Fruit fly (Drosophila melanogaster) whole organism, embryonic: ENCODE data around the gene Leash.

Source experiments
- Adf1 ChIP-seq: fragments of 200-800 bp; sonication (Bioruptor generic); IDR thresholded peaks from 2 replicates; pipeline ENCODE4 v1.3.6; 2022; ENCODE audit warnings: missing biosample characterization, missing genetic modification characterization
- CG11696 ChIP-seq: fragments of 200-800 bp; sonication (Bioruptor generic); IDR thresholded peaks from 2 replicates; pipeline ENCODE4 v1.3.6; 2022; ENCODE audit warnings: missing biosample characterization, missing genetic modification characterization
- CG12071 ChIP-seq: fragments of 200-800 bp; sonication (Bioruptor generic); optimal IDR thresholded peaks from 3 replicates; lab custom pipeline; 2018; ENCODE audit warnings: missing biosample characterization, mild to moderate bottlenecking, missing genetic modification characterization
- CG13296 ChIP-seq: fragments of 200-800 bp; sonication (Bioruptor generic); optimal IDR thresholded peaks from 3 replicates; lab custom pipeline; 2018; ENCODE audit warnings: missing biosample characterization, mild to moderate bottlenecking, missing genetic modification characterization
- CG1529 ChIP-seq: fragments of 200-800 bp; sonication (Bioruptor generic); optimal IDR thresholded peaks from 3 replicates; lab custom pipeline; 2018; ENCODE audit warnings: missing biosample characterization, missing genetic modification characterization
- CG17359 ChIP-seq: fragments of 200-800 bp; sonication (Bioruptor generic); optimal IDR thresholded peaks from 3 replicates; lab custom pipeline; 2018; ENCODE audit warnings: missing biosample characterization, mild to moderate bottlenecking, missing genetic modification characterization, moderate library complexity
- CG17568 ChIP-seq: fragments of 200-800 bp; sonication (Bioruptor generic); optimal IDR thresholded peaks from 2 replicates; lab custom pipeline; 2018; ENCODE audit warnings: missing biosample characterization, mild to moderate bottlenecking, missing genetic modification characterization, moderate library complexity
- CG17802 ChIP-seq: fragments of 200-800 bp; sonication (Bioruptor generic); optimal IDR thresholded peaks from 2 replicates; lab custom pipeline; 2018; ENCODE audit warnings: missing biosample characterization, mild to moderate bottlenecking, missing genetic modification characterization, moderate library complexity
- CG17829 ChIP-seq: fragments of 200-800 bp; optimal IDR thresholded peaks from 2 replicates; lab custom pipeline; 2019; ENCODE audit warnings: missing biosample characterization, mild to moderate bottlenecking, missing genetic modification characterization, moderate library complexity
- CG18262 ChIP-seq: fragments of 200-800 bp; optimal IDR thresholded peaks from 3 replicates; lab custom pipeline; 2019; ENCODE audit warnings: missing biosample characterization, mild to moderate bottlenecking, missing genetic modification characterization, moderate library complexity
- CG18599 ChIP-seq: fragments of 200-800 bp; sonication (Bioruptor generic); optimal IDR thresholded peaks from 3 replicates; lab custom pipeline; 2017; ENCODE audit warnings: missing biosample characterization, missing genetic modification characterization, mild to moderate bottlenecking, moderate library complexity, missing genetic modification reagents
- CG2199 ChIP-seq: fragments of 200-800 bp; sonication (Bioruptor generic); IDR thresholded peaks from 3 replicates; pipeline ENCODE4 v1.3.6; 2022; ENCODE audit warnings: missing biosample characterization, missing genetic modification characterization
- CG2712 ChIP-seq: fragments of 200-800 bp; optimal IDR thresholded peaks from 3 replicates; lab custom pipeline; 2019; ENCODE audit warnings: missing biosample characterization, mild to moderate bottlenecking, missing genetic modification characterization, moderate library complexity
- CG31365 ChIP-seq: fragments of 200-800 bp; sonication (Bioruptor generic); optimal IDR thresholded peaks from 2 replicates; lab custom pipeline; 2018; ENCODE audit warnings: missing biosample characterization, mild to moderate bottlenecking, missing genetic modification characterization
- CG34422 ChIP-seq: fragments of 200-800 bp; sonication (Bioruptor generic); IDR thresholded peaks from 3 replicates; pipeline ENCODE4 v1.3.6; 2022; ENCODE audit warnings: missing biosample characterization, missing genetic modification characterization
- CG3838 ChIP-seq: fragments of 200-800 bp; sonication (Bioruptor generic); optimal IDR thresholded peaks from 3 replicates; lab custom pipeline; 2016; ENCODE audit warnings: missing biosample characterization, missing genetic modification characterization
- CG6254 ChIP-seq: fragments of 200-800 bp; sonication (Bioruptor generic); optimal IDR thresholded peaks from 3 replicates; lab custom pipeline; 2017; ENCODE audit warnings: mild to moderate bottlenecking, missing biosample characterization, missing genetic modification reagents, missing genetic modification characterization
- CG8924 ChIP-seq: fragments of 200-800 bp; optimal IDR thresholded peaks from 3 replicates; lab custom pipeline; 2019; ENCODE audit warnings: missing biosample characterization, mild to moderate bottlenecking, missing genetic modification characterization, moderate library complexity
- Dip2 ChIP-seq: fragments of 200-800 bp; sonication (Bioruptor generic); IDR thresholded peaks from 2 replicates; pipeline ENCODE4 v1.3.6; 2022; ENCODE audit warnings: missing biosample characterization, missing genetic modification characterization
- Fer1 ChIP-seq: fragments of 200-800 bp; sonication (Bioruptor generic); optimal IDR thresholded peaks from 2 replicates; lab custom pipeline; 2017; ENCODE audit warnings: missing biosample characterization, mild to moderate bottlenecking, missing genetic modification characterization
- HHEX ChIP-seq: fragments of 200-800 bp; sonication (Bioruptor generic); optimal IDR thresholded peaks from 3 replicates; lab custom pipeline; 2017; ENCODE audit warnings: missing biosample characterization, mild to moderate bottlenecking, missing genetic modification characterization, missing genetic modification reagents
- HLH4C ChIP-seq: fragments of 200-800 bp; sonication (Bioruptor generic); IDR thresholded peaks from 3 replicates; pipeline ENCODE4 v1.3.6; 2022; ENCODE audit warnings: missing biosample characterization, missing genetic modification characterization; ENCODE audit not compliant: partially characterized antibody
- HLH54F ChIP-seq: fragments of 200-800 bp; sonication (Bioruptor generic); optimal IDR thresholded peaks from 3 replicates; lab custom pipeline; 2016; ENCODE audit warnings: missing biosample characterization, missing genetic modification characterization
- HmgZ ChIP-seq: fragments of 200-800 bp; sonication (Bioruptor generic); optimal IDR thresholded peaks from 2 replicates; lab custom pipeline; 2018; ENCODE audit warnings: missing biosample characterization, mild to moderate bottlenecking, missing genetic modification characterization
- MBD-R2 ChIP-seq: fragments of 200-800 bp; sonication (Bioruptor generic); IDR thresholded peaks from 2 replicates; pipeline ENCODE4 v1.3.6; 2022; ENCODE audit warnings: missing biosample characterization, missing genetic modification characterization
- Max ChIP-seq: fragments of 200-800 bp; sonication (Bioruptor generic); optimal IDR thresholded peaks from 2 replicates; lab custom pipeline; 2016; ENCODE audit warnings: missing biosample characterization, mild to moderate bottlenecking, missing genetic modification characterization
- Med ChIP-seq: fragments of 200-800 bp; sonication (Bioruptor generic); peaks from one replicate; lab custom pipeline; 2016; ENCODE audit warnings: missing biosample characterization, missing genetic modification characterization, mild to moderate bottlenecking, inconsistent platforms, moderate library complexity
- NFAT ChIP-seq: fragments of 200-800 bp; sonication (Bioruptor generic); IDR thresholded peaks from 2 replicates; pipeline ENCODE4 v1.3.6; 2022; ENCODE audit warnings: missing biosample characterization, missing genetic modification characterization
- Nf-YA ChIP-seq: fragments of 200-800 bp; sonication (Bioruptor generic); IDR thresholded peaks from 2 replicates; pipeline ENCODE4 v1.3.6; 2022; ENCODE audit warnings: missing biosample characterization, missing genetic modification characterization
- Side ChIP-seq: fragments of 200-800 bp; sonication (Bioruptor generic); optimal IDR thresholded peaks from 2 replicates; lab custom pipeline; 2016; ENCODE audit warnings: missing biosample characterization, missing genetic modification characterization
- Xrp1 ChIP-seq: fragments of 200-800 bp; sonication (Bioruptor generic); IDR thresholded peaks from 2 replicates; pipeline ENCODE4 v1.3.6; 2022; ENCODE audit warnings: missing biosample characterization, missing genetic modification characterization
- cato ChIP-seq: fragments of 200-800 bp; sonication (Bioruptor generic); optimal IDR thresholded peaks from 2 replicates; lab custom pipeline; 2016; ENCODE audit warnings: missing biosample characterization, missing genetic modification characterization, borderline replicate concordance
- chinmo ChIP-seq: fragments of 200-800 bp; sonication (Bioruptor generic); IDR thresholded peaks from 4 replicates; pipeline ENCODE4 v1.3.6; 2022; ENCODE audit warnings: missing biosample characterization, missing genetic modification characterization; ENCODE audit not compliant: partially characterized antibody
- eve ChIP-seq, 2 experiments: fragments of >200 bp; optimal IDR thresholded peaks; 2 replicates each; lab custom pipeline; 2017; ENCODE audit warnings: missing biosample characterization in 2 of 2, missing genetic modification characterization in 2 of 2
- fd102C ChIP-seq: fragments of 200-800 bp; sonication (Bioruptor generic); optimal IDR thresholded peaks from 2 replicates; lab custom pipeline; 2018; ENCODE audit warnings: missing biosample characterization, mild to moderate bottlenecking, missing genetic modification characterization, moderate library complexity
- gro ChIP-seq: fragments of 200-800 bp; sonication (Bioruptor generic); optimal IDR thresholded peaks from 2 replicates; lab custom pipeline; 2016; ENCODE audit warnings: missing biosample characterization, missing genetic modification characterization
- hbn ChIP-seq: fragments of 200-800 bp; sonication (Bioruptor generic); IDR thresholded peaks from 2 replicates; pipeline ENCODE4 v1.3.6; 2022; ENCODE audit warnings: missing biosample characterization, missing genetic modification characterization; ENCODE audit not compliant: partially characterized antibody
- hkb ChIP-seq, 2 experiments: fragments of 200-800 bp in 1 of 2; fragments of >200 bp in 1 of 2; sonication (Bioruptor generic) in 1 of 2; IDR thresholded peaks in 1 of 2; optimal IDR thresholded peaks in 1 of 2; 2 replicates each; pipeline versions ENCODE4 v1.3.6 to Lab custom; 2017 to 2022; ENCODE audit warnings: missing biosample characterization in 1 of 2, missing genetic modification characterization in 1 of 2
- ind ChIP-seq: fragments of 200-800 bp; sonication (Bioruptor generic); optimal IDR thresholded peaks from 3 replicates; lab custom pipeline; 2016; ENCODE audit warnings: missing biosample characterization, missing genetic modification characterization
- kah ChIP-seq: fragments of 200-800 bp; sonication (Bioruptor generic); optimal IDR thresholded peaks from 2 replicates; lab custom pipeline; 2018; ENCODE audit warnings: missing biosample characterization, mild to moderate bottlenecking, missing genetic modification characterization
- lmd ChIP-seq: fragments of 200-800 bp; sonication (Bioruptor generic); IDR thresholded peaks from 2 replicates; pipeline ENCODE4 v1.3.6; 2022; ENCODE audit warnings: missing biosample characterization, missing genetic modification characterization
- phol ChIP-seq: fragments of 200-800 bp; sonication (Bioruptor generic); optimal IDR thresholded peaks from 3 replicates; lab custom pipeline; 2018; ENCODE audit warnings: missing biosample characterization, mild to moderate bottlenecking, missing genetic modification characterization, moderate library complexity
- pzg ChIP-seq: fragments of 200-800 bp; sonication (Bioruptor generic); optimal IDR thresholded peaks from 3 replicates; lab custom pipeline; 2018; ENCODE audit warnings: missing biosample characterization, mild to moderate bottlenecking, missing genetic modification characterization, moderate library complexity
- run ChIP-seq: fragments of 200-800 bp; sonication (Bioruptor generic); optimal IDR thresholded peaks from 3 replicates; lab custom pipeline; 2018; ENCODE audit warnings: missing biosample characterization, mild to moderate bottlenecking, missing genetic modification characterization
- salm ChIP-seq: fragments of 200-800 bp; sonication (Bioruptor generic); optimal IDR thresholded peaks from 2 replicates; lab custom pipeline; 2018; ENCODE audit warnings: missing biosample characterization, mild to moderate bottlenecking, missing genetic modification characterization
- stwl ChIP-seq: fragments of 200-800 bp; sonication (Bioruptor generic); optimal IDR thresholded peaks from 3 replicates; lab custom pipeline; 2018; ENCODE audit warnings: missing biosample characterization, mild to moderate bottlenecking, missing genetic modification characterization, moderate library complexity
- sug ChIP-seq: fragments of 200-800 bp; optimal IDR thresholded peaks from 2 replicates; lab custom pipeline; 2019; ENCODE audit warnings: missing biosample characterization, mild to moderate bottlenecking, missing genetic modification characterization, moderate library complexity
- vvl ChIP-seq: fragments of 200-800 bp; sonication (Bioruptor generic); IDR thresholded peaks from 2 replicates; pipeline ENCODE4 v1.3.6; 2022; ENCODE audit warnings: missing biosample characterization, missing genetic modification characterization

The Leash gene

dm6 chr3R:10862773-10863445 is 22.4 kb upstream of the Leash start, which contains the start of gene CG6574:
CG6574 (minus strand) TSS chr3R:10862988.
- TF ChIP-seq vvl, result peak; percentile 59; the same call in 1 of the 2 replicates
- 0 out of 3 replicates have a peak, but pooled peaks have one; percentile 2 for TF ChIP-seq HLH4C
- TF ChIP-seq CG17829 (tag; lab: Kevin White, UChicago), result peak; percentile 3
- no peak for TF ChIP-seq CG17802 (tag; lab: Kevin White, UChicago)
- no peak for TF ChIP-seq cato (GFP tag; lab: Kevin White, UChicago)
- TF ChIP-seq Max (GFP tag; lab: Kevin White, UChicago), result no peak
- TF ChIP-seq CG3838, result peak; percentile 17
- peak; percentile 79; the same call in 3 of the 4 replicates for TF ChIP-seq chinmo (GFP tag; lab: Robert Waterston, UW)
- TF ChIP-seq pzg (GFP tag; lab: Kevin White, UChicago), result peak; percentile 38
- TF ChIP-seq hkb (optimal IDR thresholded peaks at IDR 0.05; lab: Kevin White, UChicago), result no peak
- peak; percentile 39 for TF ChIP-seq hkb (GFP tag; IDR thresholded peaks at IDR 0.05; lab: Robert Waterston, UW)
- TF ChIP-seq HLH54F (GFP tag; lab: Kevin White, UChicago), result peak; percentile 6
- no peak for TF ChIP-seq run
- TF ChIP-seq NFAT (GFP tag; lab: Robert Waterston, UW), result no peak
- peak; percentile 57; the same call in 1 of the 2 replicates for TF ChIP-seq MBD-R2 (GFP tag; lab: Robert Waterston, UW)
- no peak for TF ChIP-seq salm
- peak; percentile 28 for TF ChIP-seq CG17359 (tag; lab: Kevin White, UChicago)
- peak; percentile 22; the same call in 1 of the 2 replicates for TF ChIP-seq Xrp1 (GFP tag; lab: Robert Waterston, UW)
- peak; percentile 11 for TF ChIP-seq CG13296 (GFP tag; lab: Kevin White, UChicago)
- no peak for TF ChIP-seq fd102C
- TF ChIP-seq gro (GFP tag; lab: Kevin White, UChicago), result peak; percentile 6
- peak; percentile 95 for TF ChIP-seq CG11696
- TF ChIP-seq lmd, result no peak
- peak; percentile 11 for TF ChIP-seq stwl
- peak; percentile 28 for TF ChIP-seq CG18599 (GFP tag; lab: Kevin White, UChicago)
- no peak for TF ChIP-seq Side (GFP tag; lab: Kevin White, UChicago)
- peak; percentile 6; the same call in 1 of the 2 replicates for TF ChIP-seq Adf1 (GFP tag; lab: Robert Waterston, UW)
- TF ChIP-seq Nf-YA (GFP tag; lab: Robert Waterston, UW), result no peak
- TF ChIP-seq CG31365, result peak; percentile 34
- TF ChIP-seq CG1529, result no peak
- peak; percentile 5 for TF ChIP-seq CG8924 (tag; lab: Kevin White, UChicago)
- TF ChIP-seq CG17568 (GFP tag; lab: Kevin White, UChicago), result no peak
- peak; percentile 78 for TF ChIP-seq Med
- TF ChIP-seq Fer1 (GFP tag; lab: Kevin White, UChicago), result peak; percentile 26
- no peak for TF ChIP-seq CG2199 (GFP tag; lab: Robert Waterston, UW)
- TF ChIP-seq CG12071 (GFP tag; lab: Kevin White, UChicago), result peak; percentile 35
- peak; percentile 32 for TF ChIP-seq sug (tag; lab: Kevin White, UChicago)
- peak; percentile 15 for TF ChIP-seq HHEX
- TF ChIP-seq hbn (GFP tag; lab: Robert Waterston, UW), result no peak
- TF ChIP-seq CG34422, result peak; percentile 20; the same call in 1 of the 3 replicates
- peak; percentile 33 for TF ChIP-seq phol (tag; lab: Kevin White, UChicago)
- no peak for TF ChIP-seq eve (GFP tag; optimal IDR thresholded peaks at IDR 0.05; lab: Kevin White, UChicago)
- peak; percentile 45 for TF ChIP-seq kah (GFP tag; lab: Kevin White, UChicago)
- TF ChIP-seq ind (GFP tag; lab: Kevin White, UChicago), result peak; percentile 6
- peak; percentile 36 for TF ChIP-seq CG6254 (GFP tag; lab: Kevin White, UChicago)
- TF ChIP-seq CG2712 (tag; lab: Kevin White, UChicago), result peak; percentile 6
- no peak for TF ChIP-seq Dip2 (GFP tag; lab: Robert Waterston, UW)
- peak; percentile 25 for TF ChIP-seq CG18262 (tag; lab: Kevin White, UChicago)
- peak; percentile 2 for TF ChIP-seq HmgZ (tag; lab: Kevin White, UChicago)
